Worm (Caenorhabditis elegans): ENCODE measurements around the gene Y44A6D.6.
A peak's percentile ranks its signal among the peaks of the same experiment; 100 is the strongest.

Gene Y44A6D.6

DNA sequence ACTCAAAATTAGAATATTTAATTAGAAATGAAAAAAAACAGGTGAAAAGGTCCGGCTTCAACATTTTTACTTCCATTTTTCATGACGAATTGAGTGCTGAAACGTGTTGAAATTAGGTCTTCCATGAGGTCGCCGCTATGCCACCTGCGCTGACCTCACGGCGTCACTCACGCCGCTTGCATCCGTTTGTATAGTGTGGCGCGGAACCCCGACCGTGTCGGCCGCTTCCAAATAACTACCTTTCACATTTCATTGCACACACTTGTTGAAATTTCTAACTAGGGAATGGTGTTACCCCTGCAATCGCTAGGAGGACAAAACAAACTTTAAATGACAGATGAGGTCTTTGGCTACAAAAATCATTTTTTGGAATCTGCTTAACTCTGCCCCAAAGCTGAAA is 3.7 kb upstream of the Y44A6D.6 start:
- peak; percentile 73 for TF ChIP-seq snpc-4 (tag; optimal IDR thresholded peaks at IDR 0.05)

DNA sequence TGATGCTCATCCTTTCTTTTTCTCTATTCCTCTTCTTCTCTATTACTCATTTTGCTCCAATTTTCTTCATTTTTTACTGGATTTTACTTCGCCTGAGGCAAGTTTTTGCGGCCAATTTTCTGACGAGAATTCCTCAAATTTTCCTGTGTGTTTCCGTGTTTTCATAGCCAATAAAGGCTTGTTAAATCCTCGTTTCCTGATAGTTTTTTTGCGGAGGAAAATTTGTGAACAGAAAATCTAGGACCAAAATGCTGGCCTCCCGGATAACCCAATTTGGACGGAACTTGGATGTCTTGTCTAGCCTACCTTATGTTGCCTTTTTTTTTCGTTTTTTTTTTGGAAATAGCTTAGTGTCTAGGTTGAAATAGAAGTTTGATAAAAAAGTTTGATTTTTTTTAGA is 6.5 kb downstream of the Y44A6D.6 start:
- no peak for TF ChIP-seq ZK546.5 (tag; optimal IDR thresholded peaks at IDR 0.05)
- TF ChIP-seq ceh-16 (tag; optimal IDR thresholded peaks at IDR 0.05) = no peak
- TF ChIP-seq elt-3 (tag; optimal IDR thresholded peaks at IDR 0.05) = no peak
- no peak for TF ChIP-seq nhr-43 (tag; optimal IDR thresholded peaks at IDR 0.05; ENCODE audit: poor library complexity, severe bottlenecking)

DNA sequence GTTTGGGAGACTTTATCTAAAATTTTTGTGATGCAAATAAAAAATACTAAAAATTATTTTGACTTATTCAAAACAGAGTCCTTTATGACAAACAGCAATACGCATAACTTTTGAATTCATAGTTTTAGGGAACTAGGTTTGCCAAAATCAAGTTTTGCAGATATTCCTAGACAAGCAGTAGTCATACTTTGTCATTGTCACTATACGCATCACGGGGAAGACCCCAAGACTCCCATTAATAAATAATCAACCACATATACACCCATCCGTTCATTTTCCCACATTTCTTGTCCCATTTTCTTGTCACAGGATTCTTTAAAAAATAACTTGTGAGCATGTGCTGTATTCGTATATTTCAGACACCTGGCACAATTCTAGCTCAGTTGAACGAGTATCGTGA is 7.3 kb downstream of the Y44A6D.6 start, which contains the start of gene Y44A6D.7:
Gene Y44A6D.7 (plus strand): TSS at position 301 of the 400 bp plus-strand sequence.
- no peak for TF ChIP-seq lin-15B (tag; optimal IDR thresholded peaks at IDR 0.05)
- no peak for TF ChIP-seq ceh-16 (tag; optimal IDR thresholded peaks at IDR 0.05)
- no peak for TF ChIP-seq ztf-4 (tag; optimal IDR thresholded peaks at IDR 0.05)
- no peak for TF ChIP-seq R02D3.7 (tag; optimal IDR thresholded peaks at IDR 0.05)
- no peak for TF ChIP-seq lin-39 (tag; optimal IDR thresholded peaks at IDR 0.05)

DNA sequence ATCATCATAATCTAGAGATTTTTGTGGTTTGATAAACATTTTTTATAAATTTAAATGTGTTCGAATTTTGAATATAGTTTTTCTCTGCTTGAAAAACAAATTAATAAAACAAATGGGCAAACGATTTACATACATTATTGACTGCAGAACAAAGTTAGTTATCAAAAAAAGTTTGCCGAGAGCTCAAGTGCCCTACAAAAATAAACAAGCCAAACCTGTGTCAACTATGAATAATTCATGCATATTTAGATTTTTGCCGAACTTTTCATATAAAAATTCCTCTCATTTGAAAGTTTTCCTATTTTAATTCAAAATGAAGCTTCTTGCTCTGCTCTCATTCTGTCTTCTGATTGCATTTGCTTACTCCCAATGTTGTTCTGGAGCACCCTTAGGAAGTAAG is 8.7 kb downstream of the Y44A6D.6 start, which contains the start of gene sshk-1:
Gene sshk-1 (plus strand): TSS at position 301 of the 400 bp plus-strand sequence.
- TF ChIP-seq unc-62 (GFP tag; optimal IDR thresholded peaks at IDR 0.05) (no peak), nhr-23 (tag; optimal IDR thresholded peaks at IDR 0.05) (no peak), nhr-28 (tag; optimal IDR thresholded peaks at IDR 0.05) (no peak), fkh-10 (GFP tag; optimal IDR thresholded peaks at IDR 0.05) (no peak), eor-1 (tag; optimal IDR thresholded peaks at IDR 0.05) (no peak), ceh-82 (tag; optimal IDR thresholded peaks at IDR 0.05) (no peak), unc-39 (tag; optimal IDR thresholded peaks at IDR 0.05) (no peak)

DNA sequence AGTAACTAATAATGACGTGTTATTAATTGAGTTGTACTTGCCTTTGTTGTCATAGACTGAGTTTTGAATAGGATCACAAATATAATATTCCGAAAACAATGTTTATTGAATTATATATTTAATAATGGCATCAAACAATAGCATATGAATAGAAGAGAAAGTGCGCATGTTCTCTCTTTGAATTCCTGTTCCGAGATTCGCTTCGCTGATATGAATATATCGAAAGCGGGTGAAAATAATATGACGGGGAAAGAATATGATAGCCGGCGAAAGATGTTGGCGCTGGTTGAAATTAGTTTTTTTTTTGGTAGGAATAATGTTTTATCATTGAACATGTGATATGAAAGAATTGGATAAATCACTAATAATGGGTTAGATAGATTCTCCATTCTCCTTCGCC is 12.9 kb downstream of the Y44A6D.6 start, which contains the start of gene T03D8.6:
Gene T03D8.6 (minus strand): TSS at position 298 of the 400 bp plus-strand sequence.
- no peak for TF ChIP-seq pqm-1 (tag; optimal IDR thresholded peaks at IDR 0.05)
- no peak for TF ChIP-seq nhr-43 (tag; optimal IDR thresholded peaks at IDR 0.05; ENCODE audit: poor library complexity, severe bottlenecking)
- no peak for TF ChIP-seq nhr-237 (tag; optimal IDR thresholded peaks at IDR 0.05)
- no peak for TF ChIP-seq pha-4 (tag; optimal IDR thresholded peaks at IDR 0.05)
- TF ChIP-seq egl-27 (tag; optimal IDR thresholded peaks at IDR 0.05) = no peak
- no peak for TF ChIP-seq snpc-4 (tag; optimal IDR thresholded peaks at IDR 0.05)
- no peak for TF ChIP-seq eor-1 (tag; optimal IDR thresholded peaks at IDR 0.05)
- TF ChIP-seq nhr-28 (tag; optimal IDR thresholded peaks at IDR 0.05) = no peak
- TF ChIP-seq nhr-23 (tag; optimal IDR thresholded peaks at IDR 0.05) = no peak
- no peak for TF ChIP-seq mml-1 (tag; optimal IDR thresholded peaks at IDR 0.05)
- TF ChIP-seq sea-2 (GFP tag; optimal IDR thresholded peaks at IDR 0.05) = no peak
- TF ChIP-seq zag-1 (tag; optimal IDR thresholded peaks at IDR 0.05) = no peak
- TF ChIP-seq ceh-82 (tag; optimal IDR thresholded peaks at IDR 0.05) = no peak
- no peak for TF ChIP-seq nhr-67 (tag; optimal IDR thresholded peaks at IDR 0.05)
- no peak for TF ChIP-seq ztf-4 (tag; optimal IDR thresholded peaks at IDR 0.05)
- TF ChIP-seq aly-2 (tag; optimal IDR thresholded peaks at IDR 0.05) = no peak
- no peak for TF ChIP-seq ztf-11 (tag; optimal IDR thresholded peaks at IDR 0.05)
- TF ChIP-seq ama-1 (optimal IDR thresholded peaks at IDR 0.05) = no peak
- TF ChIP-seq ceh-9 (tag; optimal IDR thresholded peaks at IDR 0.05) = no peak
- TF ChIP-seq unc-39 (tag; optimal IDR thresholded peaks at IDR 0.05) = no peak

DNA sequence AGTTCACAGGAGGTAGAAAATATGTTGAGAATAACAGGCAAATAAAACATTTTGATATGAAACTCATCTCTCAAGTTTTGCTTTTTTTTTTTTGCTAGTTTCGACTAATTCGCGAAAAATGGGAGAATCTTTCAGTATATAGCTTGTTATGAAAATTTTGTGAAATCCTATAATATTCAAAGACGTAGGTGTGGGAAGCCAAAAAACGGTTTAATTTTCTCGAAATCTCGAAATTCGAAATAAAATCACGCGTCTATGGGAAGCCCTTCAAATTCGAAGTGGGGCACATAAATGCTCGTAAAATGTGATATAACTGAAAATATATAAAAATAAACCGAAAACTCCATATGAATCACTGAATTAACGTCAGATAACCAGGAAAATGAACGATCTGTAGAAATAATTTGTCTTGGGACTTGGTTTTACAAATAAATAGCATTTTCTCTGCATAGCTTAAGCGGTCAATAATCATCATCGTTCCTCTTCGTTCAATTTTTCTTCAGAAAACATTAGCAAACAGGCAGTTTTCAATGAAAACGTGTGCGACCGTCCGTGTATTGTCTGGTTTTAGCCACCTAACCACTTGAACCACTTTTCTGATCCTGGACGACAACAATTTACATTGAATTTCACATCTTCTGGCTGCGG is 17.9 kb downstream of the Y44A6D.6 start, which contains the start of the genes gcy-22 and grl-14:
Gene gcy-22 (minus strand): TSS at position 101 of the 648 bp plus-strand sequence.
Gene grl-14 (plus strand): TSS at position 598 of the 648 bp plus-strand sequence.
- no peak for TF ChIP-seq pqm-1 (tag; optimal IDR thresholded peaks at IDR 0.05)
- TF ChIP-seq R02D3.7 (tag; optimal IDR thresholded peaks at IDR 0.05) = no peak
- TF ChIP-seq ceh-16 (tag; optimal IDR thresholded peaks at IDR 0.05) = no peak
- TF ChIP-seq zag-1 (tag; optimal IDR thresholded peaks at IDR 0.05) = no peak
- no peak for TF ChIP-seq elt-1 (tag; optimal IDR thresholded peaks at IDR 0.05)
- TF ChIP-seq nhr-11 (tag; optimal IDR thresholded peaks at IDR 0.05) = no peak
- no peak for TF ChIP-seq hmg-11 (tag; optimal IDR thresholded peaks at IDR 0.05)
- TF ChIP-seq lin-15B (tag; optimal IDR thresholded peaks at IDR 0.05) = no peak

All from whole organism, L3 larva.